Comparison of ENCODE assay signal across 4 worm cellular contexts in the genomic region with DNA sequence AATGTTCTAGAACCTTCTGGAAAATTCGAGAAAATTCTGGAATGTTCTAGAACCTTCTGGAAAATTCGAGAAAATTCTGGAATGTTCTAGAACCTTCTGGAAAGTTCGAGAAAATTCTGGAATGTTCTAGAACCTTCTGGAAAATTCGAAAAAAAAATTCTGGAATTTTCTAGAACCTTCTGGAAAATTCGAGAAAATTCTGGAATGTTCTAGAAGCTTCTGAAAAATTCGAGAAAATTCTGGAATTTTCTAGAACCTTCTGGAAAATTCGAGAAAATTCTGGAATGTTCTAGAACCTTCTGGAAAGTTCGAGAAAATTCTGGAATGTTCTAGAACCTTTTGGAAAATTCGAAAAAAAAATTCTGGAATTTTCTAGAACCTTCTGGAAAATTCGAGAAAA.
A peak's percentile ranks its signal among the peaks of the same experiment; 100 is the strongest.
TF ChIP-seq lines count a peak whose summit lies in the region.
"Not testable (repeated sequence)": the region's sequence is repeated elsewhere in the genome, so short reads cannot be mapped to it uniquely, and the experiment has no call there.

No protein-coding gene starts in this region.

TF ChIP-seq in whole organism, L4 larva, 104 proteins besides CTCF, POLR2A, EP300 and RAD21:
- 0 out of 2 replicates have a peak, but pooled peaks have one; percentile 21 for TF ChIP-seq pha-4 (GFP tag; IDR thresholded peaks at IDR 0.05; lab: Robert Waterston, UW)
- TF ChIP-seq pha-4 (tag; optimal IDR thresholded peaks at IDR 0.05; lab: Kevin White, UChicago) = not testable (repeated sequence)
- 0 out of 2 replicates have a peak, but pooled peaks have one; percentile 8 for TF ChIP-seq lin-38 (GFP tag; IDR thresholded peaks at IDR 0.05; lab: Robert Waterston, UW)
- TF ChIP-seq snpc-1.2 (GFP tag; IDR thresholded peaks at IDR 0.05; lab: Robert Waterston, UW) = 0 out of 2 replicates have a peak, but pooled peaks have one; percentile 34
- peak; percentile 30; the same call in 1 of the 2 replicates for TF ChIP-seq mdt-29 (GFP tag; IDR thresholded peaks at IDR 0.05; lab: Robert Waterston, UW)

TF ChIP-seq in whole organism, early embryonic, 17 proteins besides CTCF, POLR2A, EP300 and RAD21:
- TF ChIP-seq pes-1 (GFP tag; IDR thresholded peaks at IDR 0.05; lab: Robert Waterston, UW) = peak; percentile 21; the same call in 1 of the 2 replicates

TF ChIP-seq in whole organism, midembryonic, 9 proteins besides CTCF, POLR2A, EP300 and RAD21:
- peak; percentile 82 for TF ChIP-seq flt-1 (GFP tag; IDR thresholded peaks at IDR 0.05; lab: Robert Waterston, UW)

TF ChIP-seq in whole organism, young adult, 124 proteins besides CTCF, POLR2A, EP300 and RAD21:
- TF ChIP-seq ceh-40 (GFP tag; IDR thresholded peaks at IDR 0.05; lab: Robert Waterston, UW) = peak; percentile 76; the same call in 1 of the 2 replicates
- peak; percentile 43; the same call in 1 of the 2 replicates for TF ChIP-seq egrh-3 (GFP tag; IDR thresholded peaks at IDR 0.05; lab: Robert Waterston, UW)
- peak; percentile 57; the same call in 1 of the 2 replicates for TF ChIP-seq Y67H2A.10 (GFP tag; conservative IDR thresholded peaks at IDR 0.05; lab: Robert Waterston, UW)
- TF ChIP-seq ceh-100 (GFP tag; IDR thresholded peaks at IDR 0.05; lab: Robert Waterston, UW) = peak; percentile 62
- peak; percentile 61 for TF ChIP-seq ekl-4 (GFP tag; IDR thresholded peaks at IDR 0.05; lab: Robert Waterston, UW)
- peak; percentile 94 for TF ChIP-seq dox-1 (GFP tag; IDR thresholded peaks at IDR 0.05; lab: Robert Waterston, UW)
- TF ChIP-seq hsf-1 (GFP tag; IDR thresholded peaks at IDR 0.05; lab: Robert Waterston, UW) = peak; percentile 98
- TF ChIP-seq madf-6 (GFP tag; IDR thresholded peaks at IDR 0.05; lab: Robert Waterston, UW) = peak; percentile 56; the same call in 1 of the 2 replicates
- 0 out of 2 replicates have a peak, but pooled peaks have one; percentile 20 for TF ChIP-seq nfyb-1 (GFP tag; IDR thresholded peaks at IDR 0.05; lab: Robert Waterston, UW)
- peak; percentile 41; the same call in 1 of the 2 replicates for TF ChIP-seq Y79H2A.3 (GFP tag; conservative IDR thresholded peaks at IDR 0.05; lab: Robert Waterston, UW)
- TF ChIP-seq Y56A3A.18 (GFP tag; IDR thresholded peaks at IDR 0.05; lab: Robert Waterston, UW) = peak; percentile 74
- TF ChIP-seq lin-26 (GFP tag; IDR thresholded peaks at IDR 0.05; lab: Robert Waterston, UW) = peak; percentile 45; the same call in 1 of the 2 replicates
- TF ChIP-seq pbrm-1 (GFP tag; IDR thresholded peaks at IDR 0.05; lab: Robert Waterston, UW) = peak; percentile 44; the same call in 1 of the 2 replicates
- peak; percentile 42; the same call in 1 of the 2 replicates for TF ChIP-seq Y53F4B.3 (GFP tag; IDR thresholded peaks at IDR 0.05; lab: Robert Waterston, UW)
